Fruit fly (Drosophila melanogaster) whole organism, embryonic: Measurements from ENCODE around the gene CG8326.
A peak's percentile ranks its signal among the peaks of the same experiment; 100 is the strongest.

Experiments used
- Atf3 ChIP-seq: fragments of 200-800 bp; sonication (Bioruptor generic); optimal IDR thresholded peaks from 3 replicates; lab custom pipeline; 2016; ENCODE audit warnings: missing biosample characterization, missing genetic modification characterization
- CG12104 ChIP-seq: fragments of 200-800 bp; sonication (Bioruptor generic); optimal IDR thresholded peaks from 3 replicates; lab custom pipeline; 2016; ENCODE audit warnings: missing biosample characterization, missing genetic modification characterization
- CG3163 ChIP-seq: fragments of 200-800 bp; sonication (Bioruptor generic); optimal IDR thresholded peaks from 3 replicates; lab custom pipeline; 2016; ENCODE audit warnings: missing biosample characterization, missing genetic modification characterization
- CG8089 ChIP-seq: fragments of 200-800 bp; sonication (Bioruptor generic); optimal IDR thresholded peaks from 3 replicates; lab custom pipeline; 2016; ENCODE audit warnings: missing biosample characterization, missing genetic modification characterization
- ash1 ChIP-seq: fragments of 200-800 bp; sonication (Bioruptor generic); optimal IDR thresholded peaks from 2 replicates; lab custom pipeline; 2018; ENCODE audit warnings: missing biosample characterization, mild to moderate bottlenecking, missing genetic modification characterization
- chinmo ChIP-seq: fragments of 200-800 bp; sonication (Bioruptor generic); IDR thresholded peaks from 4 replicates; pipeline ENCODE4 v1.3.6; 2022; ENCODE audit warnings: missing biosample characterization, missing genetic modification characterization; ENCODE audit not compliant: partially characterized antibody
- kni ChIP-seq: fragments of 200-800 bp; sonication (Bioruptor generic); optimal IDR thresholded peaks from 3 replicates; lab custom pipeline; 2017; ENCODE audit warnings: mild to moderate bottlenecking, missing biosample characterization, missing genetic modification reagents, missing genetic modification characterization
- scrt ChIP-seq: fragments of 200-800 bp; sonication (Bioruptor generic); optimal IDR thresholded peaks from 2 replicates; lab custom pipeline; 2018; ENCODE audit warnings: missing biosample characterization, mild to moderate bottlenecking, missing genetic modification characterization, moderate library complexity

DNA sequence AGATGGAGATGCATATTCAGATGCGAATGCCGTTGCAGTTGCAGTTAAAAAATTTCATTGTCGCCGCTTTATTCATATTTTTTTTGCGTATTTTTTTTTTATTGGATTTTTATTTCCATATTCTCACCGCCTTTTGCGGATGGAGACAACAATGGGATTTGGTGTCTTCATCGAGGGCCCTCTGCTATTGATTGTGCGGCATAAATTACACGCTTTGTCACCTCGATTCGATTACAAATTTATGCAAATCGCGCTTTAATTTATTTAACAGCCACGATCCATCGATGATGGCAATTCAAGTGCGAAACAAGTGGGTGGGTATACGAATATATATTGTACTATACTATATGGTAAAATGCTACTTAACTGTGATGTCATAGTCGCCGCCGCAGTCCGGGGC is 45.6 kb downstream of the CG8326 start:
- TF ChIP-seq CG12104 (GFP tag; lab: Kevin White, UChicago) (no peak), chinmo (GFP tag; lab: Robert Waterston, UW) (peak; percentile 62; the same call in 2 of the 4 replicates), CG3163 (no peak), ash1 (no peak), kni (GFP tag; lab: Kevin White, UChicago) (no peak), scrt (GFP tag; lab: Kevin White, UChicago) (no peak), CG8089 (GFP tag; lab: Kevin White, UChicago) (no peak), Atf3 (GFP tag; lab: Kevin White, UChicago) (no peak)
